Worm (Caenorhabditis elegans): ENCODE results near the gene C32D5.7.
A peak's percentile ranks its signal among the peaks of the same experiment; 100 is the strongest.

The C32D5.7 gene

DNA sequence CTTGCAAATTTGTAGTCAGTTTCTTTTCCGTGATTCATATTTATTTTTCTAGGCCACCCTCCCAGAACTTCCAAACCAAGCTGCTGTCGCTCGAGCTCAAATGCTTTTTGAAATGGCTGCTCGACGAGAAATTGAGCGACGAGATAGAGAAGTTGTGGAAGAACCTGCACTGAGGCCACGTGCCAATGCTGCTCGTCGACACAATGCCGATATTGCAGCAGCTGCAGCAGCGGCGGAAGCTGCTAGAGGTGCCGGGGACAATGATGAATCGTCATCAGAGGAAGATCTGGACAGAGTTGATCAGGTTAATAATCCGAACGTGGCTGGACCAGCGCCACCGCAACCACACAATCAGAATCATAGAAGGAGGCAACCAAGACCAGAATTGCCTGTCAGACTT is 33.5 kb upstream of the C32D5.7 start:
- TF ChIP-seq nhr-76 (tag; optimal IDR thresholded peaks at IDR 0.05) (no peak), lin-39 (tag; optimal IDR thresholded peaks at IDR 0.05) (no peak), fkh-10 (GFP tag; optimal IDR thresholded peaks at IDR 0.05) (no peak)

DNA sequence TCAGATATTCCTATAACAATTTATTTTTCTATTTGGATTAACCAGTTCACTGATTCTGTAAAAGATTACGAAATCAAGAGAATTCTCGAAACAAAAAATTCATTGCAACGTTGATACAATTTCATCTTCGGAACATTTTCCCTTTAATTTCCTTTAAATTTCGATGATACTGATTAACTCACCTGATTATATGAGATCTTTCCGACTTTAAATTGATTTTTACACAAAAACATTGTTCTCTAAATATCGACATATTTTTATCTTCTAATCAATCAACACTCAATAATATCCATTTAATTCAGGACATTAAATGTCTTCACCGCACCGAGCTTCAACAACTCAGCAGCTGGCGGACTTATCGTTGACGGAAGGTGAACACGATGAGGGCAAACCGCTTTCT is 31.2 kb upstream of the C32D5.7 start, which contains the start of gene lin-23:
Gene lin-23, plus strand, starts transcription at position 301 of the 400 bp plus-strand sequence.
- no peak for TF ChIP-seq nhr-43 (tag; optimal IDR thresholded peaks at IDR 0.05; ENCODE audit: poor library complexity, severe bottlenecking)
- TF ChIP-seq fkh-10 (GFP tag; optimal IDR thresholded peaks at IDR 0.05) = no peak
- TF ChIP-seq ceh-9 (tag; optimal IDR thresholded peaks at IDR 0.05) = no peak
- no peak for TF ChIP-seq pha-4 (tag; optimal IDR thresholded peaks at IDR 0.05)
- TF ChIP-seq nhr-25 (tag; optimal IDR thresholded peaks at IDR 0.05) = peak; percentile 12
- TF ChIP-seq egl-27 (tag; optimal IDR thresholded peaks at IDR 0.05) = no peak

DNA sequence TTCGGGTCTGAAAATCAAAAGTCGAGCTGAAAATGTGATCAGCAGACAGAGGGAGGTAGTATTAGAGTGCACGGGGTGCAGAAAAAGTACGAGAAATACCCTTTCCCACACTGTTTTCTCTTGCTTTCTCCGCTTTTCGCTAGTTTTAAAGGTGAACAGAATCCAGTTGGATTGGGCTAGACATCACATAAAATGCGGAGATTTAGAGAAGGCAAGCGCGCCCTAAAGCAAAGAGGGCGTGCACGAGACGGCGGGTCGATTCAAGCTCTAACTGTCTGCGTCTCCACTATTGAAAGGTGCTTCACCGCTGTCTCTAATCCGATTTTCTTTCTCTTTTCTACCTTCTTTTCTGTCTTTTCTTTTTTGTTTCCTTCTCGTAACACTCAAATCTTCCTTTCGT is 30.3 kb upstream of the C32D5.7 start:
- TF ChIP-seq nfya-1 (tag; optimal IDR thresholded peaks at IDR 0.05; ENCODE audit: insufficient read depth) (peak; percentile 89), pha-4 (tag; optimal IDR thresholded peaks at IDR 0.05) (peak; percentile 83), aly-2 (tag; optimal IDR thresholded peaks at IDR 0.05) (no peak), fkh-2 (tag; optimal IDR thresholded peaks at IDR 0.05) (no peak), nhr-43 (tag; optimal IDR thresholded peaks at IDR 0.05; ENCODE audit: poor library complexity, severe bottlenecking) (peak; percentile 67), ceh-82 (tag; optimal IDR thresholded peaks at IDR 0.05) (peak; percentile 39), hmg-11 (tag; optimal IDR thresholded peaks at IDR 0.05) (peak; percentile 89), unc-39 (tag; optimal IDR thresholded peaks at IDR 0.05) (no peak), nhr-23 (tag; optimal IDR thresholded peaks at IDR 0.05) (peak; percentile 82), sea-2 (GFP tag; optimal IDR thresholded peaks at IDR 0.05) (no peak), lsy-12 (tag; optimal IDR thresholded peaks at IDR 0.05) (peak; percentile 52), skn-1 (tag; optimal IDR thresholded peaks at IDR 0.05) (peak; percentile 4), nhr-237 (tag; optimal IDR thresholded peaks at IDR 0.05) (no peak), elt-1 (tag; optimal IDR thresholded peaks at IDR 0.05) (no peak), ceh-28 (tag; optimal IDR thresholded peaks at IDR 0.05) (peak; percentile 83), pqm-1 (tag; optimal IDR thresholded peaks at IDR 0.05) (peak; percentile 70), nhr-12 (tag; optimal IDR thresholded peaks at IDR 0.05) (no peak), nhr-77 (tag; optimal IDR thresholded peaks at IDR 0.05) (no peak), zag-1 (tag; optimal IDR thresholded peaks at IDR 0.05) (no peak), mdl-1 (tag; optimal IDR thresholded peaks at IDR 0.05) (peak; percentile 85), jun-1 (tag; optimal IDR thresholded peaks at IDR 0.05) (peak; percentile 51), egl-27 (tag; optimal IDR thresholded peaks at IDR 0.05) (peak; percentile 14), ceh-9 (tag; optimal IDR thresholded peaks at IDR 0.05) (no peak), nhr-25 (tag; optimal IDR thresholded peaks at IDR 0.05) (peak; percentile 92), fkh-10 (GFP tag; optimal IDR thresholded peaks at IDR 0.05) (peak; percentile 25), egl-5 (tag; optimal IDR thresholded peaks at IDR 0.05) (peak; percentile 35), daf-12 (tag; optimal IDR thresholded peaks at IDR 0.05) (no peak), nhr-76 (tag; optimal IDR thresholded peaks at IDR 0.05) (no peak), elt-2 (tag; optimal IDR thresholded peaks at IDR 0.05) (peak; percentile 70), tbx-2 (tag; optimal IDR thresholded peaks at IDR 0.05) (peak; percentile 32), nhr-67 (tag; optimal IDR thresholded peaks at IDR 0.05) (no peak), nhr-11 (tag; optimal IDR thresholded peaks at IDR 0.05) (peak; percentile 5), eor-1 (tag; optimal IDR thresholded peaks at IDR 0.05) (no peak), fos-1 (tag; optimal IDR thresholded peaks at IDR 0.05) (no peak), ztf-4 (tag; optimal IDR thresholded peaks at IDR 0.05) (no peak), mml-1 (tag; optimal IDR thresholded peaks at IDR 0.05) (no peak), nhr-28 (tag; optimal IDR thresholded peaks at IDR 0.05) (no peak), lin-39 (tag; optimal IDR thresholded peaks at IDR 0.05) (peak; percentile 83), ceh-16 (tag; optimal IDR thresholded peaks at IDR 0.05) (no peak), unc-62 (GFP tag; optimal IDR thresholded peaks at IDR 0.05) (no peak), R02D3.7 (tag; optimal IDR thresholded peaks at IDR 0.05) (peak; percentile 53), lin-15B (tag; optimal IDR thresholded peaks at IDR 0.05) (peak; percentile 93), ZK546.5 (tag; optimal IDR thresholded peaks at IDR 0.05) (no peak), ama-1 (optimal IDR thresholded peaks at IDR 0.05) (no peak), ztf-11 (tag; optimal IDR thresholded peaks at IDR 0.05) (no peak), snpc-4 (tag; optimal IDR thresholded peaks at IDR 0.05) (peak; percentile 64), elt-3 (tag; optimal IDR thresholded peaks at IDR 0.05) (no peak)

All from whole organism, L3 larva.